Fruit fly (Drosophila melanogaster) whole organism, embryonic: ENCODE measurements around the gene Zaf1.

Experiments used
- B-H2 ChIP-seq: fragments of 200-800 bp; sonication (Bioruptor generic); optimal IDR thresholded peaks from 2 replicates; lab custom pipeline; 2018; ENCODE audit warnings: missing biosample characterization, mild to moderate bottlenecking, missing genetic modification characterization
- Bdp1 ChIP-seq: fragments of 200-800 bp; sonication (Bioruptor generic); optimal IDR thresholded peaks from 3 replicates; lab custom pipeline; 2016; ENCODE audit warnings: missing biosample characterization, missing genetic modification characterization
- CG10543 ChIP-seq: fragments of 200-800 bp; sonication (Bioruptor generic); optimal IDR thresholded peaks from 3 replicates; lab custom pipeline; 2017; ENCODE audit warnings: missing biosample characterization, mild to moderate bottlenecking, missing genetic modification characterization, moderate library complexity
- CG10565 ChIP-seq: fragments of 200-800 bp; sonication (Bioruptor generic); optimal IDR thresholded peaks from 3 replicates; lab custom pipeline; 2016; ENCODE audit warnings: missing biosample characterization, mild to moderate bottlenecking, missing genetic modification characterization
- CG12155 ChIP-seq: fragments of 200-800 bp; sonication (Bioruptor generic); optimal IDR thresholded peaks from 3 replicates; lab custom pipeline; 2016; ENCODE audit warnings: missing biosample characterization, missing genetic modification characterization
- CG12769 ChIP-seq: fragments of 200-800 bp; sonication (Bioruptor generic); optimal IDR thresholded peaks from 2 replicates; lab custom pipeline; 2019; ENCODE audit warnings: missing biosample characterization, mild to moderate bottlenecking, missing genetic modification characterization, moderate library complexity
- CG14965 ChIP-seq: fragments of 200-800 bp; sonication (Bioruptor generic); optimal IDR thresholded peaks from 2 replicates; lab custom pipeline; 2016; ENCODE audit warnings: missing biosample characterization, missing genetic modification characterization, borderline replicate concordance
- CG17359 ChIP-seq: fragments of 200-800 bp; sonication (Bioruptor generic); optimal IDR thresholded peaks from 3 replicates; lab custom pipeline; 2018; ENCODE audit warnings: missing biosample characterization, mild to moderate bottlenecking, missing genetic modification characterization, moderate library complexity
- CG3163 ChIP-seq: fragments of 200-800 bp; sonication (Bioruptor generic); optimal IDR thresholded peaks from 3 replicates; lab custom pipeline; 2016; ENCODE audit warnings: missing biosample characterization, missing genetic modification characterization
- CG4820 ChIP-seq: fragments of 200-800 bp; sonication (Bioruptor generic); optimal IDR thresholded peaks from 3 replicates; lab custom pipeline; 2016; ENCODE audit warnings: missing biosample characterization, missing genetic modification characterization
- CG6683 ChIP-seq: fragments of 200-800 bp; sonication (Bioruptor generic); optimal IDR thresholded peaks from 2 replicates; lab custom pipeline; 2017; ENCODE audit warnings: missing biosample characterization, mild to moderate bottlenecking, missing genetic modification characterization, missing genetic modification reagents
- CG6689 ChIP-seq: fragments of 200-800 bp; sonication (Bioruptor generic); IDR thresholded peaks from 2 replicates; pipeline ENCODE4 v1.3.6; 2022; ENCODE audit warnings: missing biosample characterization, missing genetic modification characterization
- CG6854 ChIP-seq: fragments of 200-800 bp; sonication (Bioruptor generic); optimal IDR thresholded peaks from 3 replicates; lab custom pipeline; 2017; ENCODE audit warnings: missing biosample characterization, mild to moderate bottlenecking, missing genetic modification characterization
- CG7271 ChIP-seq: fragments of 200-800 bp; sonication (Bioruptor generic); optimal IDR thresholded peaks from 2 replicates; lab custom pipeline; 2018; ENCODE audit warnings: missing biosample characterization, mild to moderate bottlenecking, missing genetic modification characterization, moderate library complexity
- CG8281 ChIP-seq: fragments of 200-800 bp; sonication (Bioruptor generic); optimal IDR thresholded peaks from 2 replicates; lab custom pipeline; 2018; ENCODE audit warnings: missing biosample characterization, mild to moderate bottlenecking, missing genetic modification characterization, moderate library complexity
- CG8388 ChIP-seq: fragments of 200-800 bp; sonication (Bioruptor generic); optimal IDR thresholded peaks from 2 replicates; lab custom pipeline; 2019; ENCODE audit warnings: missing biosample characterization, mild to moderate bottlenecking, missing genetic modification characterization, moderate library complexity
- CrebB ChIP-seq: fragments of 200-800 bp; sonication (Bioruptor generic); optimal IDR thresholded peaks from 3 replicates; lab custom pipeline; 2018; ENCODE audit warnings: missing biosample characterization, mild to moderate bottlenecking, missing genetic modification characterization
- Deaf1 ChIP-seq: fragments of 200-800 bp; optimal IDR thresholded peaks from 3 replicates; lab custom pipeline; 2019; ENCODE audit warnings: missing biosample characterization, mild to moderate bottlenecking, missing genetic modification characterization, moderate library complexity
- ERR ChIP-seq: fragments of 200-800 bp; sonication (Bioruptor generic); optimal IDR thresholded peaks from 2 replicates; lab custom pipeline; 2016; ENCODE audit warnings: missing biosample characterization, missing genetic modification characterization
- Hey ChIP-seq: fragments of 200-800 bp; sonication (Bioruptor generic); optimal IDR thresholded peaks from 3 replicates; lab custom pipeline; 2018; ENCODE audit warnings: missing biosample characterization, mild to moderate bottlenecking, missing genetic modification characterization
- HmgZ ChIP-seq: fragments of 200-800 bp; sonication (Bioruptor generic); optimal IDR thresholded peaks from 2 replicates; lab custom pipeline; 2018; ENCODE audit warnings: missing biosample characterization, mild to moderate bottlenecking, missing genetic modification characterization
- Hr78 ChIP-seq, 2 experiments: fragments of 200-800 bp in 1 of 2; fragments of >200 bp in 1 of 2; sonication (Bioruptor generic) in 1 of 2; optimal IDR thresholded peaks; 2 replicates each; lab custom pipeline; 2017 to 2019; ENCODE audit warnings: missing biosample characterization in 2 of 2, missing genetic modification characterization in 2 of 2, mild to moderate bottlenecking in 1 of 2, moderate library complexity in 1 of 2
- Lpt ChIP-seq: fragments of >200 bp; optimal IDR thresholded peaks from 2 replicates; lab custom pipeline; 2018; ENCODE audit warnings: missing biosample characterization, missing genetic modification characterization
- Oaz ChIP-seq: fragments of 200-800 bp; sonication (Bioruptor generic); IDR thresholded peaks from 2 replicates; pipeline ENCODE4 v1.3.6; 2022; ENCODE audit warnings: missing biosample characterization, missing genetic modification characterization
- PHDP ChIP-seq: fragments of 200-800 bp; sonication (Bioruptor generic); optimal IDR thresholded peaks from 3 replicates; lab custom pipeline; 2018; ENCODE audit warnings: missing biosample characterization, mild to moderate bottlenecking, missing genetic modification characterization, moderate library complexity
- Scr ChIP-seq: fragments of 200-800 bp; sonication (Bioruptor generic); IDR thresholded peaks from 2 replicates; pipeline ENCODE4 v1.3.6; 2022; ENCODE audit warnings: missing biosample characterization, missing genetic modification characterization; ENCODE audit not compliant: partially characterized antibody
- Tbp ChIP-seq: fragments of >200 bp; optimal IDR thresholded peaks from 2 replicates; lab custom pipeline; 2018; ENCODE audit warnings: missing biosample characterization, missing genetic modification characterization
- ash1 ChIP-seq: fragments of 200-800 bp; sonication (Bioruptor generic); optimal IDR thresholded peaks from 2 replicates; lab custom pipeline; 2018; ENCODE audit warnings: missing biosample characterization, mild to moderate bottlenecking, missing genetic modification characterization
- az2 ChIP-seq: fragments of 200-800 bp; sonication (Bioruptor generic); optimal IDR thresholded peaks from 3 replicates; lab custom pipeline; 2016; ENCODE audit warnings: missing biosample characterization, missing genetic modification characterization
- bsh ChIP-seq, 2 experiments: fragments of 200-800 bp; sonication (Bioruptor generic); optimal IDR thresholded peaks; 2 replicates each; lab custom pipeline; 2017 to 2018; ENCODE audit warnings: mild to moderate bottlenecking in 2 of 2, missing biosample characterization in 2 of 2, missing genetic modification characterization in 2 of 2, moderate library complexity in 1 of 2
- btn ChIP-seq: fragments of 200-800 bp; sonication (Bioruptor generic); optimal IDR thresholded peaks from 2 replicates; lab custom pipeline; 2016; ENCODE audit warnings: missing biosample characterization, missing genetic modification characterization
- dan ChIP-seq: fragments of 200-800 bp; sonication (Bioruptor generic); IDR thresholded peaks from 2 replicates; pipeline ENCODE4 v1.3.6; 2022; ENCODE audit warnings: missing biosample characterization, missing genetic modification characterization
- danr ChIP-seq: fragments of 200-800 bp; sonication (Bioruptor generic); IDR thresholded peaks from 2 replicates; pipeline ENCODE4 v1.3.6; 2022; ENCODE audit warnings: missing biosample characterization, missing genetic modification characterization
- en ChIP-seq: fragments of 200-800 bp; sonication (Bioruptor generic); optimal IDR thresholded peaks from 2 replicates; lab custom pipeline; 2016; ENCODE audit warnings: missing biosample characterization, missing genetic modification characterization
- fd102C ChIP-seq: fragments of 200-800 bp; sonication (Bioruptor generic); optimal IDR thresholded peaks from 2 replicates; lab custom pipeline; 2018; ENCODE audit warnings: missing biosample characterization, mild to moderate bottlenecking, missing genetic modification characterization, moderate library complexity
- fu2 ChIP-seq: fragments of 200-800 bp; sonication (Bioruptor generic); optimal IDR thresholded peaks from 2 replicates; lab custom pipeline; 2016; ENCODE audit warnings: missing biosample characterization, missing genetic modification characterization
- gce ChIP-seq: fragments of 200-800 bp; sonication (Bioruptor generic); IDR thresholded peaks from 3 replicates; pipeline ENCODE4 v1.3.6; 2022; ENCODE audit warnings: missing biosample characterization, missing genetic modification characterization
- h ChIP-seq: fragments of >200 bp; optimal IDR thresholded peaks from 2 replicates; lab custom pipeline; 2017
- mld ChIP-seq: fragments of 200-800 bp; sonication (Bioruptor generic); IDR thresholded peaks from 3 replicates; pipeline ENCODE4 v1.3.6; 2022; ENCODE audit warnings: missing biosample characterization, missing genetic modification characterization; ENCODE audit not compliant: partially characterized antibody
- pb ChIP-seq: fragments of 200-800 bp; sonication (Bioruptor generic); optimal IDR thresholded peaks from 3 replicates; lab custom pipeline; 2016; ENCODE audit warnings: missing biosample characterization, missing genetic modification characterization
- peb ChIP-seq: fragments of 200-800 bp; sonication (Bioruptor generic); IDR thresholded peaks from 2 replicates; pipeline ENCODE4 v1.3.6; 2022; ENCODE audit warnings: missing biosample characterization, missing genetic modification characterization
- pho ChIP-seq: fragments of 200-800 bp; sonication (Bioruptor generic); optimal IDR thresholded peaks from 2 replicates; lab custom pipeline; 2016; ENCODE audit warnings: missing biosample characterization, missing genetic modification characterization
- phol ChIP-seq: fragments of 200-800 bp; sonication (Bioruptor generic); optimal IDR thresholded peaks from 3 replicates; lab custom pipeline; 2018; ENCODE audit warnings: missing biosample characterization, mild to moderate bottlenecking, missing genetic modification characterization, moderate library complexity
- schlank ChIP-seq: fragments of 200-800 bp; sonication (Bioruptor generic); optimal IDR thresholded peaks from 2 replicates; lab custom pipeline; 2018; ENCODE audit warnings: missing biosample characterization, mild to moderate bottlenecking, missing genetic modification characterization
- sim ChIP-seq: fragments of 200-800 bp; sonication (Bioruptor generic); IDR thresholded peaks from 2 replicates; pipeline ENCODE4 v1.3.6; 2022; ENCODE audit warnings: missing biosample characterization, missing genetic modification characterization
- sima ChIP-seq: fragments of 200-800 bp; sonication (Bioruptor generic); optimal IDR thresholded peaks from 2 replicates; lab custom pipeline; 2016; ENCODE audit warnings: missing biosample characterization, missing genetic modification characterization
- slou ChIP-seq: fragments of 200-800 bp; sonication (Bioruptor generic); optimal IDR thresholded peaks from 3 replicates; lab custom pipeline; 2016; ENCODE audit warnings: missing biosample characterization, missing genetic modification characterization
- sr ChIP-seq: fragments of 200-800 bp; sonication (Bioruptor generic); IDR thresholded peaks from 3 replicates; pipeline ENCODE4 v1.3.6; 2022; ENCODE audit warnings: missing biosample characterization, missing genetic modification characterization
- trem ChIP-seq: fragments of 200-800 bp; optimal IDR thresholded peaks from 3 replicates; lab custom pipeline; 2019; ENCODE audit warnings: missing biosample characterization, mild to moderate bottlenecking, missing genetic modification characterization, moderate library complexity
- tup ChIP-seq: fragments of 200-800 bp; sonication (Bioruptor generic); optimal IDR thresholded peaks from 2 replicates; lab custom pipeline; 2016; ENCODE audit warnings: missing biosample characterization, mild to moderate bottlenecking, missing genetic modification characterization, moderate library complexity

The Zaf1 gene

DNA sequence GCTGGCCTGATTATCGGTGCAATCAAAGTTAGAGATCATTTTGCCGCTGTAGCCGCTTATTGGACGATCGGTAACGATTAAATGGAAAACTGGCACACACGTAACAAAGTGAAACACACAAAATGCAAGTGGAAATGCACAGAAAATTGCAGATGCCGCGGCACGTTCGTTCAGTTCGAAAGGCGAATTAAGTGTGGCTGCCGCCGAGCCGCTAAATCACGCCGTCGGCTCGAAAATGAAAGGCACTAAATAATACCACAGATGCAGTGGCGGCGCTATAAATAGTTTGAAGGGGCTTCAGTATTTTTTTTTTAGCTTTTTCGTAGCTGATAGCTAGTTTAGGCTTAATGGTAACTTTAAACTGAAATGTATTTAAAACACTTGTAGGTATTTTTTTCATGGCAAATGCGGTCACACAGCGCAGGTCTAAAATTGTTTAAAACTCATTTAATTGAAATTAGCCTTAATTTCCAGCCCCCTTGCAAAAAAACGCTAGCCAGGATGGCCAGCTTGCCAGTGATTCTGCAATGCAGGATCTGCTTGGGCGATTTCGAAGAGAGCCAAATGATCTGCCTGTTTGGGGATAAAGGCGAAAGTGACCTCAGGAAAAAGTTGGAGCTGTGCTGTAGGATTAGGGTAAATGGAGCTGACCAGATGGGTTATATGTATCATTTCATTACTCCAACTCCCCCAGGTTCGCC is 5.6 kb downstream of the Zaf1 start, which contains the start of the genes Jupiter and CG14710 (continued):
- TF ChIP-seq Hey (tag; lab: Kevin White, UChicago) (no peak), CG8388 (GFP tag; lab: Kevin White, UChicago) (peak; percentile 11), PHDP (tag; lab: Kevin White, UChicago) (peak; percentile 49), peb (GFP tag; lab: Robert Waterston, UW) (no peak), az2 (GFP tag; lab: Kevin White, UChicago) (peak; percentile 68), gce (GFP tag; lab: Robert Waterston, UW) (0 out of 3 replicates have a peak, but pooled peaks have one; percentile 41), pho (GFP tag; lab: Kevin White, UChicago) (peak; percentile 78), fu2 (peak; percentile 81), CG6854 (GFP tag; lab: Kevin White, UChicago) (no peak), slou (peak; percentile 62), CG10543 (peak; percentile 61), CG4820 (peak; percentile 58), h (lab: Kevin White, UChicago) (no peak), Tbp (peak; percentile 53), sr (GFP tag; lab: Robert Waterston, UW) (no peak), ERR (GFP tag; lab: Kevin White, UChicago) (peak; percentile 78), CG17359 (peak; percentile 50), CG3163 (GFP tag; lab: Kevin White, UChicago) (peak; percentile 50), CrebB (tag; lab: Kevin White, UChicago) (peak; percentile 50), CG6689 (peak; percentile 43), phol (tag; lab: Kevin White, UChicago) (peak; percentile 80), Deaf1 (tag; lab: Kevin White, UChicago) (peak; percentile 32), trem (tag; lab: Kevin White, UChicago) (peak; percentile 73), HmgZ (tag; lab: Kevin White, UChicago) (peak; percentile 86), Hr78 (GFP tag; optimal IDR thresholded peaks at IDR 0.05; lab: Kevin White, UChicago) (no peak), CG6683 (GFP tag; lab: Kevin White, UChicago) (no peak), CG14965 (GFP tag; lab: Kevin White, UChicago) (no peak), schlank (tag; lab: Kevin White, UChicago) (peak; percentile 28), sim (no peak), btn (GFP tag; lab: Kevin White, UChicago) (peak; percentile 29), dan (GFP tag; lab: Robert Waterston, UW) (no peak), Bdp1 (GFP tag; lab: Kevin White, UChicago) (peak; percentile 11), pb (GFP tag; lab: Kevin White, UChicago) (no peak), CG10565 (GFP tag; lab: Kevin White, UChicago) (no peak), CG7271 (tag; lab: Kevin White, UChicago) (no peak), CG12769 (tag; lab: Kevin White, UChicago) (peak; percentile 72), danr (GFP tag; lab: Robert Waterston, UW) (0 out of 2 replicates have a peak, but pooled peaks have one; percentile 6), CG8281 (tag; lab: Kevin White, UChicago) (no peak), CG12155 (GFP tag; lab: Kevin White, UChicago) (peak; percentile 72), sima (GFP tag; lab: Kevin White, UChicago) (no peak), Oaz (GFP tag; lab: Robert Waterston, UW) (no peak), fd102C (GFP tag; lab: Kevin White, UChicago) (no peak), B-H2 (GFP tag; lab: Kevin White, UChicago) (peak; percentile 79), bsh (GFP tag; optimal IDR thresholded peaks at IDR 0.05; lab: Kevin White, UChicago) (peak; percentile 15 to 51), Scr (GFP tag; lab: Robert Waterston, UW) (no peak; the same call in 1 of the 2 replicates), mld (no peak), en (GFP tag; lab: Kevin White, UChicago) (peak; percentile 6), tup (peak; percentile 18), ash1 (GFP tag; lab: Kevin White, UChicago) (no peak), Lpt (GFP tag; lab: Kevin White, UChicago) (no peak)
